Fruit fly (Drosophila melanogaster) Kc167 (cell line): ENCODE measurements around the gene saturn.

Experiments
- Myc ChIP-seq: fragments of >200 bp; optimal IDR thresholded peaks from 2 replicates; lab custom pipeline; 2017; ENCODE audit warnings: missing external identifiers
- Sin3A ChIP-seq: fragments of >200 bp; optimal IDR thresholded peaks from 2 replicates; lab custom pipeline; 2018; ENCODE audit warnings: missing external identifiers
- h ChIP-seq: fragments of >200 bp; optimal IDR thresholded peaks from 3 replicates; lab custom pipeline; 2018; ENCODE audit warnings: missing external identifiers
- insv ChIP-seq: fragments of >200 bp; optimal IDR thresholded peaks from 3 replicates; lab custom pipeline; 2018; ENCODE audit warnings: missing external identifiers
- psq ChIP-seq: fragments of >200 bp; optimal IDR thresholded peaks from 2 replicates; lab custom pipeline; 2017; ENCODE audit warnings: missing external identifiers
- ttk ChIP-seq: sonication (Bioruptor generic); optimal IDR thresholded peaks from 2 replicates; lab custom pipeline; 2017; ENCODE audit warnings: missing external identifiers

dm6 chr3L:14207361-14207760 lies 4.2 kb downstream of the saturn start:
- no peak for TF ChIP-seq ttk (lab: Kevin White, UChicago)
- TF ChIP-seq insv (lab: Kevin White, UChicago): no peak
- no peak for TF ChIP-seq Sin3A (lab: Kevin White, UChicago)
- no peak for TF ChIP-seq h (lab: Kevin White, UChicago)
- no peak for TF ChIP-seq psq
- TF ChIP-seq Myc (lab: Kevin White, UChicago): no peak
